Worm (Caenorhabditis elegans) whole organism, L3 larva: ENCODE measurements around the gene C28D4.18.
"Not testable (repeated sequence)": the region's sequence is repeated elsewhere in the genome, so short reads cannot be mapped to it uniquely, and the experiment has no call there.

Source experiments
- R02D3.7 ChIP-seq: fragments of 150-350 bp; optimal IDR thresholded peaks from 2 replicates; lab custom pipeline; 2014; ENCODE audit warnings: missing biosample characterization, missing genetic modification characterization
- aly-2 ChIP-seq: fragments of 150-350 bp; optimal IDR thresholded peaks from 2 replicates; lab custom pipeline; 2014; ENCODE audit warnings: missing biosample characterization, missing genetic modification characterization
- ama-1 ChIP-seq: fragments of 150-350 bp; optimal IDR thresholded peaks from 2 replicates; lab custom pipeline; 2018
- ceh-16 ChIP-seq: sonication (generic microtip); optimal IDR thresholded peaks from 2 replicates; lab custom pipeline; 2017; ENCODE audit warnings: missing biosample characterization, missing genetic modification characterization
- ceh-82 ChIP-seq: fragments of 150-350 bp; optimal IDR thresholded peaks from 2 replicates; lab custom pipeline; 2014; ENCODE audit warnings: missing biosample characterization, missing genetic modification characterization
- ceh-9 ChIP-seq: sonication (generic microtip); optimal IDR thresholded peaks from 2 replicates; lab custom pipeline; 2018; ENCODE audit warnings: missing biosample characterization, missing genetic modification characterization
- daf-12 ChIP-seq: fragments of 150-350 bp; optimal IDR thresholded peaks from 2 replicates; lab custom pipeline; 2014; ENCODE audit warnings: missing biosample characterization, missing genetic modification reagents, missing genetic modification characterization
- egl-27 ChIP-seq: sonication (generic microtip); optimal IDR thresholded peaks from 4 replicates; lab custom pipeline; 2017; ENCODE audit warnings: missing biosample characterization, missing genetic modification reagents, missing genetic modification characterization
- elt-3 ChIP-seq, 3 experiments: fragments of 150-350 bp in 1 of 3; sonication (generic microtip) in 2 of 3; optimal IDR thresholded peaks; 2 replicates in 2 of 3; 4 replicates in 1 of 3; lab custom pipeline; 2014 to 2017; ENCODE audit warnings: missing biosample characterization in 3 of 3, missing genetic modification characterization in 3 of 3
- eor-1 ChIP-seq, 2 experiments: fragments of 150-350 bp; optimal IDR thresholded peaks; 2 replicates each; lab custom pipeline; 2014 to 2018; ENCODE audit warnings: missing biosample characterization in 2 of 2, missing genetic modification characterization in 2 of 2
- fkh-10 ChIP-seq: sonication (generic microtip); optimal IDR thresholded peaks from 2 replicates; lab custom pipeline; 2017; ENCODE audit warnings: missing biosample characterization, missing genetic modification reagents, missing genetic modification characterization
- fos-1 ChIP-seq: fragments of 150-350 bp; optimal IDR thresholded peaks from 2 replicates; lab custom pipeline; 2014; ENCODE audit warnings: missing biosample characterization, missing genetic modification characterization
- jun-1 ChIP-seq: fragments of 150-350 bp; optimal IDR thresholded peaks from 2 replicates; lab custom pipeline; 2014; ENCODE audit warnings: missing biosample characterization, missing genetic modification reagents, missing genetic modification characterization
- lin-15B ChIP-seq: fragments of 150-350 bp; optimal IDR thresholded peaks from 2 replicates; lab custom pipeline; 2014; ENCODE audit warnings: missing biosample characterization, missing genetic modification characterization
- lin-39 ChIP-seq: fragments of 150-350 bp; optimal IDR thresholded peaks from 2 replicates; lab custom pipeline; 2018; ENCODE audit warnings: missing biosample characterization, missing genetic modification reagents, missing genetic modification characterization
- lsy-12 ChIP-seq: sonication (generic microtip); optimal IDR thresholded peaks from 2 replicates; lab custom pipeline; 2016; ENCODE audit warnings: mild to moderate bottlenecking, missing genetic modification characterization, missing compliant biosample characterization
- mml-1 ChIP-seq: fragments of 150-350 bp; sonication (generic microtip); optimal IDR thresholded peaks from 3 replicates; lab custom pipeline; 2014; ENCODE audit warnings: missing biosample characterization, missing genetic modification characterization
- nfya-1 ChIP-seq: sonication (generic microtip); optimal IDR thresholded peaks from 2 replicates; lab custom pipeline; 2017; ENCODE audit warnings: missing genetic modification characterization, mild to moderate bottlenecking, missing compliant biosample characterization, antibody characterized with exemption, moderate library complexity; ENCODE audit not compliant: insufficient read depth
- nhr-11 ChIP-seq: fragments of 150-350 bp; optimal IDR thresholded peaks from 2 replicates; lab custom pipeline; 2014; ENCODE audit warnings: missing biosample characterization, missing genetic modification characterization
- nhr-12 ChIP-seq: fragments of 150-350 bp; optimal IDR thresholded peaks from 2 replicates; lab custom pipeline; 2014; ENCODE audit warnings: missing biosample characterization, missing genetic modification characterization
- nhr-23 ChIP-seq: fragments of 150-350 bp; optimal IDR thresholded peaks from 2 replicates; lab custom pipeline; 2014; ENCODE audit warnings: missing biosample characterization, missing genetic modification reagents, missing genetic modification characterization
- nhr-237 ChIP-seq: fragments of 150-350 bp; optimal IDR thresholded peaks from 2 replicates; lab custom pipeline; 2014; ENCODE audit warnings: missing biosample characterization, missing genetic modification characterization
- nhr-25 ChIP-seq: sonication (generic microtip); optimal IDR thresholded peaks from 2 replicates; lab custom pipeline; 2017; ENCODE audit warnings: missing biosample characterization, missing genetic modification characterization
- nhr-43 ChIP-seq: sonication (generic microtip); optimal IDR thresholded peaks from 2 replicates; lab custom pipeline; 2016; ENCODE audit warnings: mild to moderate bottlenecking, missing genetic modification characterization, missing compliant biosample characterization; ENCODE audit not compliant: poor library complexity, severe bottlenecking
- nhr-67 ChIP-seq: fragments of 150-350 bp; optimal IDR thresholded peaks from 2 replicates; lab custom pipeline; 2014; ENCODE audit warnings: missing biosample characterization, missing genetic modification characterization
- nhr-76 ChIP-seq: fragments of 150-350 bp; sonication (generic microtip); optimal IDR thresholded peaks from 5 replicates; lab custom pipeline; 2014; ENCODE audit warnings: missing biosample characterization, missing genetic modification characterization
- nhr-77 ChIP-seq: fragments of 150-350 bp; optimal IDR thresholded peaks from 2 replicates; lab custom pipeline; 2014; ENCODE audit warnings: missing biosample characterization, missing genetic modification characterization
- pha-4 ChIP-seq: fragments of 150-350 bp; optimal IDR thresholded peaks from 2 replicates; lab custom pipeline; 2014; ENCODE audit warnings: missing biosample characterization, missing genetic modification reagents, missing genetic modification characterization
- pqm-1 ChIP-seq: fragments of 150-350 bp; optimal IDR thresholded peaks from 2 replicates; lab custom pipeline; 2017; ENCODE audit warnings: missing biosample characterization, missing genetic modification characterization, inconsistent platforms
- sea-2 ChIP-seq: fragments of 150-350 bp; sonication (generic microtip); optimal IDR thresholded peaks from 4 replicates; lab custom pipeline; 2014; ENCODE audit warnings: missing biosample characterization, missing genetic modification reagents, missing genetic modification characterization
- skn-1 ChIP-seq: fragments of 150-350 bp; optimal IDR thresholded peaks from 2 replicates; lab custom pipeline; 2014; ENCODE audit warnings: missing biosample characterization, missing genetic modification characterization
- snpc-4 ChIP-seq: fragments of 150-350 bp; optimal IDR thresholded peaks from 2 replicates; lab custom pipeline; 2014; ENCODE audit warnings: missing biosample characterization, missing genetic modification characterization
- tbx-2 ChIP-seq: sonication (generic microtip); optimal IDR thresholded peaks from 2 replicates; lab custom pipeline; 2016; ENCODE audit warnings: mild to moderate bottlenecking, missing genetic modification characterization, missing compliant biosample characterization
- unc-39 ChIP-seq: sonication (generic microtip); optimal IDR thresholded peaks from 4 replicates; lab custom pipeline; 2017; ENCODE audit warnings: missing biosample characterization, missing genetic modification characterization
- zag-1 ChIP-seq: fragments of 150-350 bp; optimal IDR thresholded peaks from 2 replicates; lab custom pipeline; 2014; ENCODE audit warnings: missing biosample characterization, missing genetic modification characterization
- ztf-4 ChIP-seq: fragments of 150-350 bp; optimal IDR thresholded peaks from 2 replicates; lab custom pipeline; 2014; ENCODE audit warnings: missing biosample characterization, missing genetic modification characterization

Gene C28D4.18

ce11 chrIV:9767054-9767453 is 42.0 kb downstream of the C28D4.18 start, which contains the start of gene msp-79:
Gene msp-79, minus strand, starts transcription at chrIV:9767154.
- not testable (repeated sequence) for TF ChIP-seq nhr-43; ceh-82 (tag; lab: Kevin White, UChicago); nhr-23 (tag; lab: Kevin White, UChicago)

DNA sequence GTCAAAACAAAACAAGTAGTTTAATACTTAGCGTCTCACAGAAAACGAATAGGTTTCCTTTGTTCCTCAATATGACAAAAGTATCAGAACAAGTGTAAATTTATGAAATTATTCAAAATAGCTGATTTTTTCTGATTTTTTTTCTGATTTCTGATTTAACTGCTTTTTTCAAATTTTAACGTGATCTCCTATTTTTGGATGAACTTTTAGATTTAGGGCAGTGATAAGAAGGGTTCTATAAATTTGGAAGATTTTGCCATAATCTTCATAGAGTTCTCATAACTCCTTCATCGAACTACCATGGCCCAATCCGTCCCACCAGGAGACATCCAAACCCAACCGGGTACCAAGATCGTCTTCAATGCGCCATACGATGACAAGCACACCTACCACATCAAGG is 44.7 kb downstream of the C28D4.18 start, which contains the start of gene msp-78:
TSS of gene msp-78 (plus strand) at position 301 of the 400 bp plus-strand sequence.
- not testable (repeated sequence) for TF ChIP-seq ceh-16, nhr-77, nhr-11 (tag; lab: Kevin White, UChicago)

DNA sequence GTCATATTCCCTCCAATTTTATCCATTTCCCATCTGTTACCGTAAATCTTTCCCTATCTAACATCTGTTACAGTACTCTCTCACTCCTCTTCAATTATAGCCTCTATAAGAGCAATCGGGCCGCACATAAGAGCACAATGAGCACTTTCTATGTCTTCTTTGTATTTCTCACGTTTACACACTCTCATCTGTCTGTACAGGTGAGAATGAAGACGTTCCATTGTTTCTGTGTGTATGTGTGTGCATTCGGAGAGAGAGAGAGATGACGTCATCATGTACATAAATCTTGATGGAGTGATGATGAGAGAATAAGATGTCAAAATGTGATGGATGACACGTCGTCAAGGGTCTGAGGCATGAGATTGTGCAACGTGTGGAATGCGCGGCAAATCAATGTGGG is 45.7 kb downstream of the C28D4.18 start:
- TF ChIP-seq unc-39 (tag; lab: Kevin White, UChicago) (no peak), aly-2 (no peak), egl-27 (no peak), ceh-82 (tag; lab: Kevin White, UChicago) (no peak), pqm-1 (tag; lab: Kevin White, UChicago) (no peak), nhr-76 (tag; lab: Kevin White, UChicago) (no peak), fkh-10 (no peak), nhr-67 (no peak), elt-3 (tag; optimal IDR thresholded peaks at IDR 0.05; lab: Kevin White, UChicago) (no peak), pha-4 (tag; lab: Kevin White, UChicago) (no peak), lsy-12 (tag; lab: Kevin White, UChicago) (no peak), nhr-77 (tag; lab: Kevin White, UChicago) (no peak), zag-1 (no peak), nfya-1 (no peak)
- TF ChIP-seq, all 47 proteins: peak for 0

DNA sequence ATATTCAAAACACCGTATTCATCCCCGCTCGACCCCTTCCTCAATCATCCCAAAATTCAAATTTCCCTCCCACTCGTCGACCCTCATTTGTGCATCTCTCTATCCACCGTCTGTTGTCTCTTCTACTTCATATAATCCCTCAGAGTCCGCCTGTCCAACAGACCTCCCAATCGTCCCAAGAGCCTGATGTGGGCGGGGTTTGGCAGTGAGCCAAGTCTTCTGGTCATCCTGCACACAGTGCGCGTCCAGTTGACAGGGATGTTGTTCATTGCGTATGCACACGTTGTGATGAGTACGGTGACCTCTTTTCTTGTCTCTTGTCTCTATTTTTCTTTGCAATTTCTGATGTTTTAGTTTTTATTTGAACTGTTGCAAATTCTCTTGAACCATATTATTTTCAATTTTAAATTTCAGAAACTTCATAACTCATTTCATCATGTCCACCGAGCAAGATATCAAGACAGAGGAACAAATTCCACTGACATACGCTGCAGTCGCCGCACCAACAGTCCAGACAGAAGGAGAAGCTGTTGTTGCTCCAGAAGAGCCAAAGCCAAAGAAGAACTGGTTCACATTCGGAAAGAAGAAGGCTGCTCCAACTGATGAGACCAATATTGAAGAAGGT is 47.1 kb downstream of the C28D4.18 start, which contains the start of gene cav-1:
TSS of gene cav-1 (plus strand) at position 415 of the 625 bp plus-strand sequence.
- no peak for TF ChIP-seq lin-39
- no peak for TF ChIP-seq ceh-82 (tag; lab: Kevin White, UChicago)
- no peak for TF ChIP-seq nhr-43
- TF ChIP-seq daf-12: no peak
- TF ChIP-seq aly-2: no peak
- no peak for TF ChIP-seq ceh-16 (tag; lab: Kevin White, UChicago)
- no peak for TF ChIP-seq R02D3.7 (tag; lab: Kevin White, UChicago)
- TF ChIP-seq ceh-9 (tag; lab: Kevin White, UChicago): no peak
- TF ChIP-seq skn-1 (tag; lab: Kevin White, UChicago): no peak
- TF ChIP-seq snpc-4 (tag; lab: Kevin White, UChicago): no peak
- TF ChIP-seq ztf-4: no peak
- no peak for TF ChIP-seq tbx-2 (tag; lab: Kevin White, UChicago)
- no peak for TF ChIP-seq lin-15B (tag; lab: Kevin White, UChicago)
- TF ChIP-seq zag-1: no peak
- TF ChIP-seq fos-1: no peak
- TF ChIP-seq nfya-1: no peak

DNA sequence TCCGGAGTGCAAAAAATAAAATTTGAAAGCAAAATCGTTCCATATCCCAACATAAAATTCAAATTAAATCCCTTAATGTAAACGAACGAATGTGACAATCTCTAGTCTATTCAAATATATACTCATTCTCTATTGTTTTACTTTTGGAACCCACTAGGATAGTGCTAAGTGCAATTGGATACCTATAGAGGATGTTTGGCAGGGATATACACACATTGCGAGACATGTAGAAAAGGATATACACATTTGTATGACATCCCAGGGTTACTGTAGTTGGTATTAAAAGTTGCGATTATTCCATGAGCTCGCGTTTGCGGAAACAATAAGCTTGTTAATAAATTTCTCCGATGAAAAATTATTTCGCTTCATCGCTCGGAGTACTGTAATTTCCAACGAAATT is 48.4 kb downstream of the C28D4.18 start:
- no peak for TF ChIP-seq nhr-12
- TF ChIP-seq nhr-25 (tag; lab: Kevin White, UChicago): no peak
- no peak for TF ChIP-seq lsy-12 (tag; lab: Kevin White, UChicago)
- TF ChIP-seq fkh-10: no peak
- no peak for TF ChIP-seq ama-1
- TF ChIP-seq egl-27: no peak
- no peak for TF ChIP-seq daf-12
- no peak for TF ChIP-seq eor-1 (tag; optimal IDR thresholded peaks at IDR 0.05; lab: Kevin White, UChicago)
- no peak for TF ChIP-seq nfya-1
- no peak for TF ChIP-seq mml-1 (tag; lab: Kevin White, UChicago)
- TF ChIP-seq R02D3.7 (tag; lab: Kevin White, UChicago): no peak
- no peak for TF ChIP-seq nhr-43
- TF ChIP-seq jun-1 (tag; lab: Kevin White, UChicago): no peak
- no peak for TF ChIP-seq sea-2 (GFP tag; lab: Kevin White, UChicago)
- no peak for TF ChIP-seq nhr-237 (tag; lab: Kevin White, UChicago)
- no peak for TF ChIP-seq nhr-23 (tag; lab: Kevin White, UChicago)
- no peak for TF ChIP-seq pqm-1 (tag; lab: Kevin White, UChicago)
- TF ChIP-seq ceh-16 (tag; lab: Kevin White, UChicago): no peak
